Worm (Caenorhabditis elegans): Measurements from ENCODE around the gene dnj-23.

dnj-23 gene

ce11 chrII:9102623-9103022, 5.8 kb downstream of the dnj-23 start (continued):
- TF ChIP-seq set-16 (GFP tag; IDR thresholded peaks at IDR 0.05) (peak; percentile 74), F44E2.7 (GFP tag; IDR thresholded peaks at IDR 0.05) (peak; percentile 93), tra-1 (GFP tag; IDR thresholded peaks at IDR 0.05) (peak; percentile 85; the same call in 1 of the 2 replicates), vab-7 (GFP tag; IDR thresholded peaks at IDR 0.05) (peak; percentile 81), mdt-29 (GFP tag; IDR thresholded peaks at IDR 0.05) (peak; percentile 53; the same call in 1 of the 2 replicates), lin-38 (GFP tag; IDR thresholded peaks at IDR 0.05) (peak; percentile 84), zfp-3 (GFP tag; conservative IDR thresholded peaks at IDR 0.05) (0 out of 2 replicates have a peak, but pooled peaks have one; percentile 29)

ce11 chrII:9100798-9101197, 7.6 kb downstream of the dnj-23 start, which contains the start of gene T24H10.5:
Gene T24H10.5, plus strand, starts transcription at chrII:9101098.
- TF ChIP-seq aha-1 (tag): peak; percentile 40
- TF ChIP-seq daf-12 (tag; optimal IDR thresholded peaks at IDR 0.05): no peak

ce11 chrII:9099017-9099416, 9.4 kb downstream of the dnj-23 start, which contains the start of gene T24H10.1:
Gene T24H10.1, plus strand, starts transcription at chrII:9099371.
- peak; percentile 55 for TF ChIP-seq nhr-102 (tag; optimal IDR thresholded peaks at IDR 0.05)
- peak; percentile 14; the same call in 1 of the 2 replicates for TF ChIP-seq php-3 (GFP tag; IDR thresholded peaks at IDR 0.05)
- no peak for TF ChIP-seq Y75B8A.6 (GFP tag; IDR thresholded peaks at IDR 0.05)
- TF ChIP-seq mdl-1 (tag; optimal IDR thresholded peaks at IDR 0.05): no peak
- TF ChIP-seq Y105C5A.15 (GFP tag; IDR thresholded peaks at IDR 0.05): no peak
- peak; percentile 61 for TF ChIP-seq dve-1 (tag; optimal IDR thresholded peaks at IDR 0.05; ENCODE audit: insufficient read depth)
- TF ChIP-seq dmd-6 (GFP tag; IDR thresholded peaks at IDR 0.05): peak; percentile 65
- no peak for TF ChIP-seq dmd-9 (GFP tag; IDR thresholded peaks at IDR 0.05)
- no peak for TF ChIP-seq egl-43 (GFP tag; IDR thresholded peaks at IDR 0.05)
- TF ChIP-seq F37D6.2 (tag; optimal IDR thresholded peaks at IDR 0.05): peak; percentile 48
- no peak for TF ChIP-seq F44E2.7 (GFP tag; IDR thresholded peaks at IDR 0.05)
- no peak for TF ChIP-seq hif-1 (tag; optimal IDR thresholded peaks at IDR 0.05)
- TF ChIP-seq Y48G9A.11 (GFP tag; IDR thresholded peaks at IDR 0.05): no peak
- no peak for TF ChIP-seq vab-7 (GFP tag; IDR thresholded peaks at IDR 0.05)
- TF ChIP-seq cey-2 (tag; optimal IDR thresholded peaks at IDR 0.05; ENCODE audit: borderline replicate concordance, insufficient read depth): no peak
- peak; percentile 77 for TF ChIP-seq mep-1 (tag; optimal IDR thresholded peaks at IDR 0.05)
- peak; percentile 71 for TF ChIP-seq rbr-2 (tag; optimal IDR thresholded peaks at IDR 0.05)
- no peak for TF ChIP-seq snpc-1.2 (GFP tag; IDR thresholded peaks at IDR 0.05)
- peak; percentile 53 for TF ChIP-seq hmg-1.1 (GFP tag; IDR thresholded peaks at IDR 0.05)
- TF ChIP-seq ZK546.5 (tag; optimal IDR thresholded peaks at IDR 0.05): no peak
- peak; percentile 65 for TF ChIP-seq T20F7.1 (GFP tag; optimal IDR thresholded peaks at IDR 0.05)
- TF ChIP-seq nhr-237 (tag; optimal IDR thresholded peaks at IDR 0.05): no peak
- TF ChIP-seq mdt-29 (GFP tag; IDR thresholded peaks at IDR 0.05): no peak
- no peak for TF ChIP-seq ZK337.2 (GFP tag; IDR thresholded peaks at IDR 0.05)
- no peak for TF ChIP-seq nhr-76 (tag; optimal IDR thresholded peaks at IDR 0.05)
- TF ChIP-seq nhr-25 (tag; optimal IDR thresholded peaks at IDR 0.05; ENCODE audit: borderline replicate concordance, insufficient read depth): peak; percentile 51
- no peak for TF ChIP-seq madf-5 (GFP tag; IDR thresholded peaks at IDR 0.05)
- no peak for TF ChIP-seq unc-39 (tag; optimal IDR thresholded peaks at IDR 0.05)
- peak; percentile 64 for TF ChIP-seq hlh-11 (tag; optimal IDR thresholded peaks at IDR 0.05)
- TF ChIP-seq mes-2 (tag; optimal IDR thresholded peaks at IDR 0.05; ENCODE audit: poor library complexity, severe bottlenecking): peak; percentile 80
- peak; percentile 11 for TF ChIP-seq F10B5.3 (tag; optimal IDR thresholded peaks at IDR 0.05)
- TF ChIP-seq lsy-2 (tag; optimal IDR thresholded peaks at IDR 0.05): peak; percentile 14 to 82
- no peak for TF ChIP-seq madf-9 (GFP tag; conservative IDR thresholded peaks at IDR 0.05)
- TF ChIP-seq lin-13 (GFP tag; optimal IDR thresholded peaks at IDR 0.05): peak; percentile 70
- no peak for TF ChIP-seq lin-15B (tag; optimal IDR thresholded peaks at IDR 0.05)
- peak; percentile 37 for TF ChIP-seq nhr-6 (tag; optimal IDR thresholded peaks at IDR 0.05)
- no peak for TF ChIP-seq lin-39 (tag; optimal IDR thresholded peaks at IDR 0.05)
- no peak for TF ChIP-seq zip-2 (tag; optimal IDR thresholded peaks at IDR 0.05)
- peak; percentile 44; the same call in 1 of the 2 replicates for TF ChIP-seq arid-1 (GFP tag; conservative IDR thresholded peaks at IDR 0.05)
- peak; percentile 47 for TF ChIP-seq nhr-11 (tag; optimal IDR thresholded peaks at IDR 0.05)
- TF ChIP-seq ama-1 (optimal IDR thresholded peaks at IDR 0.05): peak; percentile 37
